Worm (Caenorhabditis elegans) whole organism, midembryonic: Measurements from ENCODE around the gene str-113.

Source experiments
- T22C8.4 ChIP-seq: fragments of 200-800 bp; sonication (Bioruptor generic); IDR thresholded peaks from 2 replicates; pipeline ENCODE4 v1.3.6; 2022; ENCODE audit warnings: missing genetic modification characterization, missing compliant biosample characterization
- cog-1 ChIP-seq: sonication (generic microtip); optimal IDR thresholded peaks from 2 replicates; lab custom pipeline; 2016; ENCODE audit warnings: missing genetic modification characterization, missing compliant biosample characterization
- flt-1 ChIP-seq: fragments of 200-800 bp; sonication (Bioruptor generic); IDR thresholded peaks from 2 replicates; pipeline ENCODE4 v1.3.6; 2022; ENCODE audit warnings: missing genetic modification characterization, missing compliant biosample characterization
- klf-2 ChIP-seq: fragments of 200-800 bp; sonication (Bioruptor generic); conservative IDR thresholded peaks from 2 replicates; pipeline ENCODE4 v1.3.6; 2022; ENCODE audit warnings: missing genetic modification reagents, missing genetic modification characterization, missing compliant biosample characterization
- med-1 ChIP-seq: sonication (generic microtip); optimal IDR thresholded peaks from 2 replicates; lab custom pipeline; 2017; ENCODE audit warnings: missing genetic modification characterization, mild to moderate bottlenecking, missing compliant biosample characterization, antibody characterized with exemption, missing genetic modification reagents; ENCODE audit not compliant: insufficient read depth
- ref-1 ChIP-seq: fragments of 200-800 bp; sonication (Bioruptor generic); conservative IDR thresholded peaks from 2 replicates; pipeline ENCODE4 v1.3.6; 2022; ENCODE audit warnings: missing genetic modification reagents, missing genetic modification characterization, missing compliant biosample characterization
- tab-1 ChIP-seq: fragments of 200-800 bp; sonication (Bioruptor generic); IDR thresholded peaks from 2 replicates; pipeline ENCODE4 v1.3.6; 2022; ENCODE audit warnings: missing genetic modification characterization, missing compliant biosample characterization
- ztf-23 ChIP-seq: fragments of 200-800 bp; sonication (Bioruptor generic); IDR thresholded peaks from 2 replicates; pipeline ENCODE4 v1.3.6; 2022; ENCODE audit warnings: missing genetic modification reagents, missing genetic modification characterization, missing compliant biosample characterization
- ztf-29 ChIP-seq: fragments of 200-800 bp; sonication (Bioruptor generic); IDR thresholded peaks from 2 replicates; pipeline ENCODE4 v1.3.6; 2022; ENCODE audit warnings: missing genetic modification reagents, missing genetic modification characterization, missing compliant biosample characterization

The str-113 gene

ce11 chrV:3666887-3667286 lies at the start of gene str-113:
TSS of gene str-113 (minus strand) at chrV:3666987.
- TF ChIP-seq cog-1 (tag; lab: Kevin White, UChicago), result no peak
- TF ChIP-seq T22C8.4 (GFP tag; lab: Robert Waterston, UW), result no peak
- TF ChIP-seq tab-1 (GFP tag; lab: Robert Waterston, UW), result no peak
- TF ChIP-seq ztf-23 (GFP tag; lab: Robert Waterston, UW), result no peak
- TF ChIP-seq ref-1 (GFP tag; lab: Robert Waterston, UW), result no peak
- TF ChIP-seq klf-2 (GFP tag; lab: Robert Waterston, UW), result no peak
- TF ChIP-seq flt-1 (GFP tag; lab: Robert Waterston, UW), result no peak

ce11 chrV:3716279-3716887 lies 49.6 kb upstream of the str-113 start:
- TF ChIP-seq T22C8.4 (GFP tag; lab: Robert Waterston, UW) (no peak), ref-1 (GFP tag; lab: Robert Waterston, UW) (no peak), med-1 (GFP tag; lab: Kevin White, UChicago) (no peak), cog-1 (tag; lab: Kevin White, UChicago) (no peak), ztf-23 (GFP tag; lab: Robert Waterston, UW) (no peak), klf-2 (GFP tag; lab: Robert Waterston, UW) (no peak), tab-1 (GFP tag; lab: Robert Waterston, UW) (no peak), flt-1 (GFP tag; lab: Robert Waterston, UW) (no peak), ztf-29 (no peak)

- TF ChIP-seq klf-2 (GFP tag; lab: Robert Waterston, UW), result no peak
- TF ChIP-seq cog-1 (tag; lab: Kevin White, UChicago), result no peak
- TF ChIP-seq tab-1 (GFP tag; lab: Robert Waterston, UW), result 0 out of 2 replicates have a peak, but pooled peaks have one; percentile 19
- no peak for TF ChIP-seq flt-1 (GFP tag; lab: Robert Waterston, UW)
- TF ChIP-seq ztf-29, result no peak
- TF ChIP-seq ztf-23 (GFP tag; lab: Robert Waterston, UW), result no peak
- TF ChIP-seq ref-1 (GFP tag; lab: Robert Waterston, UW), result no peak
- TF ChIP-seq T22C8.4 (GFP tag; lab: Robert Waterston, UW), result no peak
Observed at ce11 chrV:3715488-3716019, 48.8 kb upstream of the str-113 start, which contains the start of gene nrsn-1. TSS of gene nrsn-1 (minus strand) at chrV:3715969.

ce11 chrV:3714750-3715149 lies 48.0 kb upstream of the str-113 start:
- TF ChIP-seq T22C8.4 (GFP tag; lab: Robert Waterston, UW) (no peak), tab-1 (GFP tag; lab: Robert Waterston, UW) (no peak), klf-2 (GFP tag; lab: Robert Waterston, UW) (no peak), flt-1 (GFP tag; lab: Robert Waterston, UW) (no peak), ztf-29 (no peak), cog-1 (tag; lab: Kevin White, UChicago) (no peak), med-1 (GFP tag; lab: Kevin White, UChicago) (no peak), ztf-23 (GFP tag; lab: Robert Waterston, UW) (no peak), ref-1 (GFP tag; lab: Robert Waterston, UW) (no peak)

ce11 chrV:3712955-3713354 lies 46.2 kb upstream of the str-113 start:
- TF ChIP-seq T22C8.4 (GFP tag; lab: Robert Waterston, UW) (peak; percentile 79), med-1 (GFP tag; lab: Kevin White, UChicago) (no peak)

ce11 chrV:3712192-3712591 lies 45.4 kb upstream of the str-113 start:
- no peak for TF ChIP-seq tab-1 (GFP tag; lab: Robert Waterston, UW)
- no peak for TF ChIP-seq ztf-23 (GFP tag; lab: Robert Waterston, UW)
- no peak for TF ChIP-seq klf-2 (GFP tag; lab: Robert Waterston, UW)
- no peak for TF ChIP-seq med-1 (GFP tag; lab: Kevin White, UChicago)
- TF ChIP-seq T22C8.4 (GFP tag; lab: Robert Waterston, UW), result no peak

ce11 chrV:3711544-3711943 lies 44.8 kb upstream of the str-113 start:
- no peak for TF ChIP-seq tab-1 (GFP tag; lab: Robert Waterston, UW)

- no peak for TF ChIP-seq tab-1 (GFP tag; lab: Robert Waterston, UW)
- no peak for TF ChIP-seq ztf-23 (GFP tag; lab: Robert Waterston, UW)
- no peak for TF ChIP-seq T22C8.4 (GFP tag; lab: Robert Waterston, UW)
- TF ChIP-seq klf-2 (GFP tag; lab: Robert Waterston, UW), result no peak
- TF ChIP-seq flt-1 (GFP tag; lab: Robert Waterston, UW), result no peak
- no peak for TF ChIP-seq ref-1 (GFP tag; lab: Robert Waterston, UW)
- TF ChIP-seq med-1 (GFP tag; lab: Kevin White, UChicago), result no peak
- no peak for TF ChIP-seq ztf-29
- no peak for TF ChIP-seq cog-1 (tag; lab: Kevin White, UChicago)
Observed at ce11 chrV:3706893-3707292, 40.1 kb upstream of the str-113 start.

ce11 chrV:3706167-3706566 lies 39.4 kb upstream of the str-113 start:
- no peak for TF ChIP-seq cog-1 (tag; lab: Kevin White, UChicago)
- no peak for TF ChIP-seq ref-1 (GFP tag; lab: Robert Waterston, UW)
- no peak for TF ChIP-seq flt-1 (GFP tag; lab: Robert Waterston, UW)
- TF ChIP-seq med-1 (GFP tag; lab: Kevin White, UChicago), result no peak

- TF ChIP-seq tab-1 (GFP tag; lab: Robert Waterston, UW), result no peak
- no peak for TF ChIP-seq med-1 (GFP tag; lab: Kevin White, UChicago)
- no peak for TF ChIP-seq ztf-23 (GFP tag; lab: Robert Waterston, UW)
- no peak for TF ChIP-seq ref-1 (GFP tag; lab: Robert Waterston, UW)
- TF ChIP-seq cog-1 (tag; lab: Kevin White, UChicago), result no peak
- TF ChIP-seq ztf-29, result no peak
- no peak for TF ChIP-seq klf-2 (GFP tag; lab: Robert Waterston, UW)
- no peak for TF ChIP-seq T22C8.4 (GFP tag; lab: Robert Waterston, UW)
- TF ChIP-seq flt-1 (GFP tag; lab: Robert Waterston, UW), result no peak
Observed at ce11 chrV:3704688-3705087, 37.9 kb upstream of the str-113 start, which contains the start of gene lin-40. TSS of gene lin-40 (plus strand) at chrV:3704988.
